Worm (Caenorhabditis elegans) whole organism, dauer: ENCODE measurements around the gene K02G10.15.

ENCODE experiments used
- unc-62 ChIP-seq: sonication (generic microtip); optimal IDR thresholded peaks from 2 replicates; lab custom pipeline; 2017; ENCODE audit warnings: missing biosample characterization, missing genetic modification reagents, missing genetic modification characterization

The K02G10.15 gene

ce11 chrX:4647104-4647503 is 35.4 kb downstream of the K02G10.15 start, which contains the start of gene C46C11.4:
Gene C46C11.4 (minus strand): TSS chrX:4647204.
- TF ChIP-seq unc-62 (GFP tag; lab: Kevin White, UChicago) = no peak

DNA sequence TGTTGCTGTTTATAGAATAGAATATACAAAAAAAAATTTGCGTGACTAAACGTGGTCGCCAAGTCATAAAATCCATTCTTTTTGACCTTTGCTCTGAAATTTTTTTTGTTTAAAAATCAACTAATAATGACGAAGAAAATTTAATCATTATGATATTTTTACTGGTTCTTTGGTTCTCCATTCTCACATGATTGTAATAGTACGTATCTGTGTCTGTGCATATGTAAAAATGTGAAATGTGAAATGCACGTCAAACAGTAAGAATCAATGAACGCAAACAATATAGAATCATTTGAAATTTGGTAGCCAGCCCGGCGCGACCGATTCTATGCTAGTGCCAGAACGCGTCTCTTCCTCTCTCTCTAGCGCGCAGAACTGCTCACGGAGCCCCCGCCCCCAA is 45.7 kb downstream of the K02G10.15 start, which contains the start of gene hosl-1:
Gene hosl-1, plus strand, starts transcription at position 301 of the 400 bp plus-strand sequence.
- TF ChIP-seq unc-62 (GFP tag; lab: Kevin White, UChicago) = no peak

ce11 chrX:4636143-4636542 is 46.4 kb downstream of the K02G10.15 start:
- TF ChIP-seq unc-62 (GFP tag; lab: Kevin White, UChicago) = no peak

ce11 chrX:4635643-4636042 is 46.9 kb downstream of the K02G10.15 start:
- no peak for TF ChIP-seq unc-62 (GFP tag; lab: Kevin White, UChicago)

ce11 chrX:4632088-4632487 is 50.4 kb downstream of the K02G10.15 start, which contains the start of gene slcr-46.1:
Gene slcr-46.1 (plus strand): TSS chrX:4632361.
- no peak for TF ChIP-seq unc-62 (GFP tag; lab: Kevin White, UChicago)
